Worm (Caenorhabditis elegans) whole organism, mixed stage, embryonic: ENCODE results near the gene gop-2.

ENCODE experiments used
- ceh-39 ChIP-seq: fragments of 150-350 bp; optimal IDR thresholded peaks from 2 replicates; lab custom pipeline; 2014; ENCODE audit warnings: missing biosample characterization, missing genetic modification characterization
- ceh-43 ChIP-seq: fragments of 200-800 bp; sonication (Bioruptor generic); optimal IDR thresholded peaks from 2 replicates; lab custom pipeline; 2018; ENCODE audit warnings: mild to moderate bottlenecking, missing genetic modification characterization, moderate library complexity, missing compliant biosample characterization
- ceh-83 ChIP-seq: fragments of 200-800 bp; sonication (Bioruptor generic); optimal IDR thresholded peaks from 2 replicates; lab custom pipeline; 2018; ENCODE audit warnings: mild to moderate bottlenecking, missing genetic modification characterization, missing compliant biosample characterization
- ces-1 ChIP-seq: fragments of 150-350 bp; optimal IDR thresholded peaks from 2 replicates; lab custom pipeline; 2014; ENCODE audit warnings: missing biosample characterization, missing genetic modification reagents, missing genetic modification characterization
- cnd-1 ChIP-seq: fragments of 200-800 bp; sonication (Bioruptor generic); optimal IDR thresholded peaks from 2 replicates; lab custom pipeline; 2018; ENCODE audit warnings: mild to moderate bottlenecking, missing genetic modification characterization, missing compliant biosample characterization
- drap-1 ChIP-seq: fragments of 200-800 bp; sonication (Bioruptor generic); optimal IDR thresholded peaks from 3 replicates; lab custom pipeline; 2018; ENCODE audit warnings: mild to moderate bottlenecking, missing genetic modification characterization, missing compliant biosample characterization
- elt-1 ChIP-seq: sonication (generic microtip); optimal IDR thresholded peaks from 2 replicates; lab custom pipeline; 2017; ENCODE audit warnings: missing genetic modification characterization, mild to moderate bottlenecking, missing compliant biosample characterization, antibody characterized with exemption, moderate library complexity, borderline replicate concordance; ENCODE audit not compliant: insufficient read depth
- elt-3 ChIP-seq: fragments of 150-350 bp; optimal IDR thresholded peaks from 2 replicates; lab custom pipeline; 2014; ENCODE audit warnings: missing biosample characterization, missing genetic modification characterization
- ham-2 ChIP-seq: fragments of 200-800 bp; sonication (Bioruptor generic); optimal IDR thresholded peaks from 2 replicates; lab custom pipeline; 2018; ENCODE audit warnings: mild to moderate bottlenecking, missing genetic modification characterization, missing compliant biosample characterization
- hlh-1 ChIP-seq: fragments of 150-350 bp; optimal IDR thresholded peaks from 2 replicates; lab custom pipeline; 2014; ENCODE audit warnings: missing biosample characterization, missing genetic modification reagents, missing genetic modification characterization
- lin-13 ChIP-seq: fragments of 150-350 bp; optimal IDR thresholded peaks from 2 replicates; lab custom pipeline; 2014; ENCODE audit warnings: missing biosample characterization, missing genetic modification characterization
- lin-32 ChIP-seq: fragments of 200-800 bp; sonication (Bioruptor generic); optimal IDR thresholded peaks from 2 replicates; lab custom pipeline; 2018; ENCODE audit warnings: mild to moderate bottlenecking, missing genetic modification characterization, missing compliant biosample characterization
- lsy-2 ChIP-seq: fragments of 150-350 bp; optimal IDR thresholded peaks from 2 replicates; lab custom pipeline; 2014; ENCODE audit warnings: missing biosample characterization, missing genetic modification characterization
- mep-1 ChIP-seq: fragments of 150-350 bp; optimal IDR thresholded peaks from 2 replicates; lab custom pipeline; 2017; ENCODE audit warnings: missing biosample characterization, missing genetic modification reagents, missing genetic modification characterization, inconsistent platforms
- mls-2 ChIP-seq: sonication (generic microtip); optimal IDR thresholded peaks from 2 replicates; lab custom pipeline; 2016; ENCODE audit warnings: mild to moderate bottlenecking, missing genetic modification characterization, moderate library complexity, missing compliant biosample characterization
- nhr-2 ChIP-seq: fragments of 150-350 bp; optimal IDR thresholded peaks from 2 replicates; lab custom pipeline; 2014; ENCODE audit warnings: missing biosample characterization, missing genetic modification characterization
- nhr-237 ChIP-seq: fragments of 150-350 bp; optimal IDR thresholded peaks from 2 replicates; lab custom pipeline; 2014; ENCODE audit warnings: missing biosample characterization, missing genetic modification characterization
- nhr-28 ChIP-seq: fragments of 150-350 bp; optimal IDR thresholded peaks from 2 replicates; lab custom pipeline; 2014; ENCODE audit warnings: missing biosample characterization, missing genetic modification characterization
- pha-4 ChIP-seq: fragments of 150-350 bp; optimal IDR thresholded peaks from 2 replicates; lab custom pipeline; 2018; ENCODE audit warnings: missing biosample characterization, missing genetic modification reagents, missing genetic modification characterization
- sem-2 ChIP-seq: fragments of 200-800 bp; sonication (Bioruptor generic); optimal IDR thresholded peaks from 2 replicates; lab custom pipeline; 2018; ENCODE audit warnings: mild to moderate bottlenecking, missing genetic modification characterization, missing compliant biosample characterization
- snpc-4 ChIP-seq: fragments of 150-350 bp; optimal IDR thresholded peaks from 2 replicates; lab custom pipeline; 2014; ENCODE audit warnings: missing biosample characterization, missing genetic modification characterization
- sptf-1 ChIP-seq: sonication (generic microtip); optimal IDR thresholded peaks from 2 replicates; lab custom pipeline; 2017; ENCODE audit warnings: mild to moderate bottlenecking, missing genetic modification characterization, moderate library complexity, missing compliant biosample characterization
- tbx-8 ChIP-seq: fragments of 200-800 bp; sonication (Bioruptor generic); optimal IDR thresholded peaks from 2 replicates; lab custom pipeline; 2018; ENCODE audit warnings: mild to moderate bottlenecking, missing genetic modification characterization, moderate library complexity, missing compliant biosample characterization
- unc-120 ChIP-seq: sonication (generic microtip); optimal IDR thresholded peaks from 2 replicates; lab custom pipeline; 2017; ENCODE audit warnings: missing genetic modification characterization, missing compliant biosample characterization; ENCODE audit not compliant: poor library complexity, severe bottlenecking
- unc-39 ChIP-seq: fragments of 150-350 bp; optimal IDR thresholded peaks from 2 replicates; lab custom pipeline; 2014; ENCODE audit warnings: missing biosample characterization, missing genetic modification characterization
- zip-8 ChIP-seq: fragments of 150-350 bp; optimal IDR thresholded peaks from 2 replicates; lab custom pipeline; 2014; ENCODE audit warnings: missing biosample characterization, missing genetic modification characterization

Gene gop-2

ce11 chrIII:5308278-5308677 is 49.5 kb downstream of the gop-2 start, which contains the start of gene mog-3:
mog-3 (plus strand) TSS chrIII:5308596.
- TF ChIP-seq lin-32 (GFP tag; lab: Kevin White, UChicago), result peak; percentile 6
- no peak for TF ChIP-seq mls-2
- peak; percentile 12 for TF ChIP-seq ham-2 (GFP tag; lab: Kevin White, UChicago)
- TF ChIP-seq ceh-39, result peak; percentile 40
- TF ChIP-seq elt-1 (tag; lab: Kevin White, UChicago), result no peak
- peak; percentile 30 for TF ChIP-seq cnd-1 (tag; lab: Kevin White, UChicago)
- TF ChIP-seq unc-120, result peak; percentile 34
- peak; percentile 56 for TF ChIP-seq sptf-1 (tag; lab: Kevin White, UChicago)
- peak; percentile 25 for TF ChIP-seq pha-4 (tag; lab: Kevin White, UChicago)
- TF ChIP-seq ces-1 (GFP tag; lab: Kevin White, UChicago), result peak; percentile 58
- TF ChIP-seq mep-1 (tag; lab: Kevin White, UChicago), result peak; percentile 73
- peak; percentile 29 for TF ChIP-seq lin-13
- no peak for TF ChIP-seq snpc-4 (tag; lab: Kevin White, UChicago)
- TF ChIP-seq drap-1 (GFP tag; lab: Kevin White, UChicago), result no peak
- TF ChIP-seq nhr-2 (tag; lab: Kevin White, UChicago), result peak; percentile 79
- no peak for TF ChIP-seq tbx-8 (GFP tag; lab: Kevin White, UChicago)
- no peak for TF ChIP-seq nhr-237 (tag; lab: Kevin White, UChicago)
- peak; percentile 87 for TF ChIP-seq zip-8
- TF ChIP-seq unc-39 (tag; lab: Kevin White, UChicago), result no peak
- TF ChIP-seq ceh-83 (GFP tag; lab: Kevin White, UChicago), result no peak
- peak; percentile 27 for TF ChIP-seq hlh-1
- no peak for TF ChIP-seq nhr-28 (tag; lab: Kevin White, UChicago)
- TF ChIP-seq elt-3, result no peak
- TF ChIP-seq lsy-2 (tag; lab: Kevin White, UChicago), result peak; percentile 58
- TF ChIP-seq ceh-43 (GFP tag; lab: Kevin White, UChicago), result no peak
- TF ChIP-seq sem-2 (GFP tag; lab: Kevin White, UChicago), result no peak
- TF ChIP-seq, all 35 proteins: peak for 14
